Worm (Caenorhabditis elegans) whole organism, late embryonic: Measurements from ENCODE around the gene ZK643.2.

Experiments
- Y22D7AL.16 ChIP-seq: sonication (generic microtip); optimal IDR thresholded peaks from 2 replicates; lab custom pipeline; 2016; ENCODE audit warnings: missing genetic modification characterization, missing compliant biosample characterization
- ceh-18 ChIP-seq: sonication (generic microtip); optimal IDR thresholded peaks from 2 replicates; lab custom pipeline; 2016; ENCODE audit warnings: missing genetic modification characterization, missing compliant biosample characterization
- ceh-9 ChIP-seq: sonication (generic microtip); optimal IDR thresholded peaks from 2 replicates; lab custom pipeline; 2016; ENCODE audit warnings: mild to moderate bottlenecking, missing genetic modification characterization, inconsistent platforms, missing compliant biosample characterization
- elt-2 ChIP-seq: sonication (generic microtip); optimal IDR thresholded peaks from 2 replicates; lab custom pipeline; 2016; ENCODE audit warnings: missing genetic modification reagents, missing genetic modification characterization, missing compliant biosample characterization
- hlh-13 ChIP-seq: fragments of 200-800 bp; sonication (Bioruptor generic); optimal IDR thresholded peaks from 2 replicates; lab custom pipeline; 2018; ENCODE audit warnings: mild to moderate bottlenecking, missing genetic modification characterization, missing compliant biosample characterization
- hlh-6 ChIP-seq: sonication (generic microtip); optimal IDR thresholded peaks from 2 replicates; lab custom pipeline; 2016; ENCODE audit warnings: missing genotype, missing genetic modification characterization, missing compliant biosample characterization
- pqm-1 ChIP-seq: sonication (generic microtip); optimal IDR thresholded peaks from 2 replicates; lab custom pipeline; 2016; ENCODE audit warnings: missing genetic modification characterization, missing compliant biosample characterization
- tbx-2 ChIP-seq: sonication (generic microtip); optimal IDR thresholded peaks from 2 replicates; lab custom pipeline; 2016; ENCODE audit warnings: missing genetic modification characterization, missing compliant biosample characterization
- unc-55 ChIP-seq: sonication (generic microtip); optimal IDR thresholded peaks from 2 replicates; lab custom pipeline; 2017; ENCODE audit warnings: missing biosample characterization, missing genetic modification reagents, missing genetic modification characterization

ce11 chrIII:8985965-8986364 is 29.6 kb downstream of the ZK643.2 start:
- TF ChIP-seq hlh-6 (tag; lab: Kevin White, UChicago): no peak
- no peak for TF ChIP-seq ceh-18 (tag; lab: Kevin White, UChicago)
- no peak for TF ChIP-seq ceh-9 (tag; lab: Kevin White, UChicago)
- TF ChIP-seq Y22D7AL.16: no peak
- TF ChIP-seq unc-55: no peak
- TF ChIP-seq pqm-1 (tag; lab: Kevin White, UChicago): no peak
- no peak for TF ChIP-seq hlh-13 (GFP tag; lab: Kevin White, UChicago)
- no peak for TF ChIP-seq elt-2 (tag; lab: Kevin White, UChicago)
- TF ChIP-seq tbx-2: no peak
